Worm (Caenorhabditis elegans) whole organism, L3 larva: ENCODE data around the gene T05B4.8.

ENCODE experiments used
- R02D3.7 ChIP-seq: fragments of 150-350 bp; optimal IDR thresholded peaks from 2 replicates; lab custom pipeline; 2014; ENCODE audit warnings: missing biosample characterization, missing genetic modification characterization
- ZK546.5 ChIP-seq: sonication (generic microtip); optimal IDR thresholded peaks from 2 replicates; lab custom pipeline; 2017; ENCODE audit warnings: missing biosample characterization, missing genetic modification characterization
- aly-2 ChIP-seq: fragments of 150-350 bp; optimal IDR thresholded peaks from 2 replicates; lab custom pipeline; 2014; ENCODE audit warnings: missing biosample characterization, missing genetic modification characterization
- ceh-16 ChIP-seq: sonication (generic microtip); optimal IDR thresholded peaks from 2 replicates; lab custom pipeline; 2017; ENCODE audit warnings: missing biosample characterization, missing genetic modification characterization
- ceh-28 ChIP-seq: fragments of 150-350 bp; optimal IDR thresholded peaks from 2 replicates; lab custom pipeline; 2014; ENCODE audit warnings: missing biosample characterization, missing genetic modification reagents, missing genetic modification characterization
- ceh-82 ChIP-seq: fragments of 150-350 bp; optimal IDR thresholded peaks from 2 replicates; lab custom pipeline; 2014; ENCODE audit warnings: missing biosample characterization, missing genetic modification characterization
- ceh-9 ChIP-seq: sonication (generic microtip); optimal IDR thresholded peaks from 2 replicates; lab custom pipeline; 2018; ENCODE audit warnings: missing biosample characterization, missing genetic modification characterization
- daf-12 ChIP-seq: fragments of 150-350 bp; optimal IDR thresholded peaks from 2 replicates; lab custom pipeline; 2014; ENCODE audit warnings: missing biosample characterization, missing genetic modification reagents, missing genetic modification characterization
- egl-5 ChIP-seq: fragments of 150-350 bp; optimal IDR thresholded peaks from 2 replicates; lab custom pipeline; 2017; ENCODE audit warnings: missing biosample characterization, missing genetic modification reagents, missing genetic modification characterization, inconsistent platforms
- elt-1 ChIP-seq: fragments of 150-350 bp; optimal IDR thresholded peaks from 2 replicates; lab custom pipeline; 2014; ENCODE audit warnings: missing biosample characterization, missing genetic modification characterization
- elt-2 ChIP-seq: sonication (generic microtip); optimal IDR thresholded peaks from 2 replicates; lab custom pipeline; 2016; ENCODE audit warnings: missing genetic modification reagents, mild to moderate bottlenecking, missing genetic modification characterization, missing compliant biosample characterization
- eor-1 ChIP-seq, 2 experiments: fragments of 150-350 bp; optimal IDR thresholded peaks; 2 replicates each; lab custom pipeline; 2014 to 2018; ENCODE audit warnings: missing biosample characterization in 2 of 2, missing genetic modification characterization in 2 of 2
- fkh-10 ChIP-seq: sonication (generic microtip); optimal IDR thresholded peaks from 2 replicates; lab custom pipeline; 2017; ENCODE audit warnings: missing biosample characterization, missing genetic modification reagents, missing genetic modification characterization
- fos-1 ChIP-seq: fragments of 150-350 bp; optimal IDR thresholded peaks from 2 replicates; lab custom pipeline; 2014; ENCODE audit warnings: missing biosample characterization, missing genetic modification characterization
- hmg-11 ChIP-seq: sonication (generic microtip); optimal IDR thresholded peaks from 2 replicates; lab custom pipeline; 2016; ENCODE audit warnings: missing genetic modification characterization, missing compliant biosample characterization
- jun-1 ChIP-seq: fragments of 150-350 bp; optimal IDR thresholded peaks from 2 replicates; lab custom pipeline; 2014; ENCODE audit warnings: missing biosample characterization, missing genetic modification reagents, missing genetic modification characterization
- lin-15B ChIP-seq: fragments of 150-350 bp; optimal IDR thresholded peaks from 2 replicates; lab custom pipeline; 2014; ENCODE audit warnings: missing biosample characterization, missing genetic modification characterization
- lin-39 ChIP-seq: fragments of 150-350 bp; optimal IDR thresholded peaks from 2 replicates; lab custom pipeline; 2018; ENCODE audit warnings: missing biosample characterization, missing genetic modification reagents, missing genetic modification characterization
- lsy-12 ChIP-seq: sonication (generic microtip); optimal IDR thresholded peaks from 2 replicates; lab custom pipeline; 2016; ENCODE audit warnings: mild to moderate bottlenecking, missing genetic modification characterization, missing compliant biosample characterization
- mdl-1 ChIP-seq: fragments of 150-350 bp; optimal IDR thresholded peaks from 2 replicates; lab custom pipeline; 2014; ENCODE audit warnings: missing biosample characterization, missing genetic modification characterization
- mml-1 ChIP-seq: fragments of 150-350 bp; sonication (generic microtip); optimal IDR thresholded peaks from 3 replicates; lab custom pipeline; 2014; ENCODE audit warnings: missing biosample characterization, missing genetic modification characterization
- nfya-1 ChIP-seq: sonication (generic microtip); optimal IDR thresholded peaks from 2 replicates; lab custom pipeline; 2017; ENCODE audit warnings: missing genetic modification characterization, mild to moderate bottlenecking, missing compliant biosample characterization, antibody characterized with exemption, moderate library complexity; ENCODE audit not compliant: insufficient read depth
- nhr-11 ChIP-seq: fragments of 150-350 bp; optimal IDR thresholded peaks from 2 replicates; lab custom pipeline; 2014; ENCODE audit warnings: missing biosample characterization, missing genetic modification characterization
- nhr-12 ChIP-seq: fragments of 150-350 bp; optimal IDR thresholded peaks from 2 replicates; lab custom pipeline; 2014; ENCODE audit warnings: missing biosample characterization, missing genetic modification characterization
- nhr-23 ChIP-seq: fragments of 150-350 bp; optimal IDR thresholded peaks from 2 replicates; lab custom pipeline; 2014; ENCODE audit warnings: missing biosample characterization, missing genetic modification reagents, missing genetic modification characterization
- nhr-25 ChIP-seq: sonication (generic microtip); optimal IDR thresholded peaks from 2 replicates; lab custom pipeline; 2017; ENCODE audit warnings: missing biosample characterization, missing genetic modification characterization
- nhr-28 ChIP-seq: fragments of 150-350 bp; optimal IDR thresholded peaks from 2 replicates; lab custom pipeline; 2014; ENCODE audit warnings: missing biosample characterization, missing genetic modification characterization
- nhr-43 ChIP-seq: sonication (generic microtip); optimal IDR thresholded peaks from 2 replicates; lab custom pipeline; 2016; ENCODE audit warnings: mild to moderate bottlenecking, missing genetic modification characterization, missing compliant biosample characterization; ENCODE audit not compliant: poor library complexity, severe bottlenecking
- nhr-67 ChIP-seq: fragments of 150-350 bp; optimal IDR thresholded peaks from 2 replicates; lab custom pipeline; 2014; ENCODE audit warnings: missing biosample characterization, missing genetic modification characterization
- nhr-76 ChIP-seq: fragments of 150-350 bp; sonication (generic microtip); optimal IDR thresholded peaks from 5 replicates; lab custom pipeline; 2014; ENCODE audit warnings: missing biosample characterization, missing genetic modification characterization
- nhr-77 ChIP-seq: fragments of 150-350 bp; optimal IDR thresholded peaks from 2 replicates; lab custom pipeline; 2014; ENCODE audit warnings: missing biosample characterization, missing genetic modification characterization
- pha-4 ChIP-seq: fragments of 150-350 bp; optimal IDR thresholded peaks from 2 replicates; lab custom pipeline; 2014; ENCODE audit warnings: missing biosample characterization, missing genetic modification reagents, missing genetic modification characterization
- pqm-1 ChIP-seq: fragments of 150-350 bp; optimal IDR thresholded peaks from 2 replicates; lab custom pipeline; 2017; ENCODE audit warnings: missing biosample characterization, missing genetic modification characterization, inconsistent platforms
- sea-2 ChIP-seq: fragments of 150-350 bp; sonication (generic microtip); optimal IDR thresholded peaks from 4 replicates; lab custom pipeline; 2014; ENCODE audit warnings: missing biosample characterization, missing genetic modification reagents, missing genetic modification characterization
- skn-1 ChIP-seq: fragments of 150-350 bp; optimal IDR thresholded peaks from 2 replicates; lab custom pipeline; 2014; ENCODE audit warnings: missing biosample characterization, missing genetic modification characterization
- snpc-4 ChIP-seq: fragments of 150-350 bp; optimal IDR thresholded peaks from 2 replicates; lab custom pipeline; 2014; ENCODE audit warnings: missing biosample characterization, missing genetic modification characterization
- unc-39 ChIP-seq: sonication (generic microtip); optimal IDR thresholded peaks from 4 replicates; lab custom pipeline; 2017; ENCODE audit warnings: missing biosample characterization, missing genetic modification characterization
- unc-62 ChIP-seq: fragments of 150-350 bp; sonication (generic microtip); optimal IDR thresholded peaks from 4 replicates; lab custom pipeline; 2014; ENCODE audit warnings: missing biosample characterization, missing genetic modification reagents, missing genetic modification characterization
- zag-1 ChIP-seq: fragments of 150-350 bp; optimal IDR thresholded peaks from 2 replicates; lab custom pipeline; 2014; ENCODE audit warnings: missing biosample characterization, missing genetic modification characterization
- ztf-11 ChIP-seq: fragments of 150-350 bp; optimal IDR thresholded peaks from 2 replicates; lab custom pipeline; 2014; ENCODE audit warnings: missing biosample characterization, missing genetic modification characterization

Gene T05B4.8

ce11 chrV:4157291-4157690 lies 41.3 kb upstream of the T05B4.8 start:
- TF ChIP-seq fos-1 (no peak), nfya-1 (tag; lab: Kevin White, UChicago) (peak; percentile 12), elt-2 (tag; lab: Kevin White, UChicago) (peak; percentile 16)

ce11 chrV:4152200-4152599 lies 36.2 kb upstream of the T05B4.8 start, which contains the start of gene Y45G5AM.6:
Gene Y45G5AM.6, minus strand, starts transcription at chrV:4152300.
- TF ChIP-seq nhr-76 (tag; lab: Kevin White, UChicago): no peak
- no peak for TF ChIP-seq zag-1 (tag; lab: Kevin White, UChicago)
- TF ChIP-seq ceh-82 (tag; lab: Kevin White, UChicago): no peak
- no peak for TF ChIP-seq elt-1 (tag; lab: Kevin White, UChicago)
- TF ChIP-seq hmg-11 (tag; lab: Kevin White, UChicago): no peak
- no peak for TF ChIP-seq unc-39
- TF ChIP-seq lin-15B: no peak
- no peak for TF ChIP-seq daf-12 (tag; lab: Kevin White, UChicago)
- TF ChIP-seq unc-62 (GFP tag; lab: Kevin White, UChicago): no peak
- no peak for TF ChIP-seq nhr-43
- no peak for TF ChIP-seq nhr-77 (tag; lab: Kevin White, UChicago)
- no peak for TF ChIP-seq pqm-1 (tag; lab: Kevin White, UChicago)
- no peak for TF ChIP-seq fkh-10 (GFP tag; lab: Kevin White, UChicago)
- TF ChIP-seq ztf-11 (tag; lab: Kevin White, UChicago): no peak
- no peak for TF ChIP-seq elt-2 (tag; lab: Kevin White, UChicago)
- TF ChIP-seq eor-1 (tag; optimal IDR thresholded peaks at IDR 0.05; lab: Kevin White, UChicago): no peak
- TF ChIP-seq ceh-16 (tag; lab: Kevin White, UChicago): no peak
- no peak for TF ChIP-seq nhr-23 (tag; lab: Kevin White, UChicago)

ce11 chrV:4151400-4151799 lies 35.4 kb upstream of the T05B4.8 start:
- TF ChIP-seq snpc-4 (no peak), mml-1 (no peak), nhr-11 (tag; lab: Kevin White, UChicago) (no peak), mdl-1 (tag; lab: Kevin White, UChicago) (no peak), ceh-16 (tag; lab: Kevin White, UChicago) (no peak), sea-2 (GFP tag; lab: Kevin White, UChicago) (no peak), egl-5 (tag; lab: Kevin White, UChicago) (no peak), ceh-9 (tag; lab: Kevin White, UChicago) (no peak), nfya-1 (tag; lab: Kevin White, UChicago) (no peak), nhr-25 (tag; lab: Kevin White, UChicago) (no peak), ZK546.5 (tag; lab: Kevin White, UChicago) (no peak), fkh-10 (GFP tag; lab: Kevin White, UChicago) (no peak)

- TF ChIP-seq hmg-11 (tag; lab: Kevin White, UChicago): no peak
- no peak for TF ChIP-seq ceh-28 (tag; lab: Kevin White, UChicago)
- no peak for TF ChIP-seq lsy-12 (tag; lab: Kevin White, UChicago)
- no peak for TF ChIP-seq nhr-77 (tag; lab: Kevin White, UChicago)
- no peak for TF ChIP-seq pha-4
- no peak for TF ChIP-seq aly-2 (tag; lab: Kevin White, UChicago)
- no peak for TF ChIP-seq nhr-12 (tag; lab: Kevin White, UChicago)
- TF ChIP-seq nhr-28: no peak
- no peak for TF ChIP-seq nhr-67 (tag; lab: Kevin White, UChicago)
- no peak for TF ChIP-seq zag-1 (tag; lab: Kevin White, UChicago)
- no peak for TF ChIP-seq R02D3.7 (tag; lab: Kevin White, UChicago)
- no peak for TF ChIP-seq lin-39 (tag; lab: Kevin White, UChicago)
- TF ChIP-seq nhr-43: no peak
- TF ChIP-seq jun-1: no peak
- no peak for TF ChIP-seq nhr-76 (tag; lab: Kevin White, UChicago)
- no peak for TF ChIP-seq skn-1 (tag; lab: Kevin White, UChicago)
- no peak for TF ChIP-seq mml-1
- no peak for TF ChIP-seq mdl-1 (tag; lab: Kevin White, UChicago)
- no peak for TF ChIP-seq ceh-9 (tag; lab: Kevin White, UChicago)
Observed at ce11 chrV:4144205-4144604, 28.2 kb upstream of the T05B4.8 start, which contains the start of gene Y45G5AL.1. Gene Y45G5AL.1, plus strand, starts transcription at chrV:4144505.
